Fruit fly (Drosophila melanogaster) whole organism, embryonic: ENCODE measurements around the gene Pfas.

Experiments
- Atf-2 ChIP-seq: fragments of 200-800 bp; sonication (Bioruptor generic); optimal IDR thresholded peaks from 2 replicates; lab custom pipeline; 2016; ENCODE audit warnings: missing biosample characterization, missing genetic modification characterization
- BEAF-32 ChIP-seq: fragments of 200-800 bp; sonication (Bioruptor generic); optimal IDR thresholded peaks from 3 replicates; lab custom pipeline; 2017; ENCODE audit warnings: missing biosample characterization, missing genetic modification characterization, mild to moderate bottlenecking, moderate library complexity, missing genetic modification reagents
- Bgb ChIP-seq: fragments of 200-800 bp; sonication (Bioruptor generic); IDR thresholded peaks from 2 replicates; pipeline ENCODE4 v1.3.6; 2022; ENCODE audit warnings: missing biosample characterization, missing genetic modification characterization; ENCODE audit not compliant: partially characterized antibody
- CG10366 ChIP-seq: fragments of 200-800 bp; sonication (Bioruptor generic); IDR thresholded peaks from 2 replicates; pipeline ENCODE4 v1.3.6; 2022; ENCODE audit warnings: missing biosample characterization, missing genetic modification characterization
- CG12391 ChIP-seq: fragments of 200-800 bp; sonication (Bioruptor generic); optimal IDR thresholded peaks from 3 replicates; lab custom pipeline; 2018; ENCODE audit warnings: missing biosample characterization, mild to moderate bottlenecking, missing genetic modification characterization, moderate library complexity
- CG12659 ChIP-seq: fragments of 200-800 bp; sonication (Bioruptor generic); optimal IDR thresholded peaks from 3 replicates; lab custom pipeline; 2017; ENCODE audit warnings: mild to moderate bottlenecking, missing biosample characterization, missing genetic modification reagents, missing genetic modification characterization
- CG12769 ChIP-seq: fragments of 200-800 bp; sonication (Bioruptor generic); optimal IDR thresholded peaks from 2 replicates; lab custom pipeline; 2019; ENCODE audit warnings: missing biosample characterization, mild to moderate bottlenecking, missing genetic modification characterization, moderate library complexity
- CG16813 ChIP-seq: fragments of 200-800 bp; sonication (Bioruptor generic); IDR thresholded peaks from 3 replicates; pipeline ENCODE4 v1.3.6; 2022; ENCODE audit warnings: missing biosample characterization, missing genetic modification characterization; ENCODE audit not compliant: partially characterized antibody
- CG17361 ChIP-seq: fragments of 200-800 bp; sonication (Bioruptor generic); IDR thresholded peaks from 3 replicates; pipeline ENCODE4 v1.3.6; 2022; ENCODE audit warnings: missing biosample characterization, missing genetic modification characterization
- CG17568 ChIP-seq: fragments of 200-800 bp; sonication (Bioruptor generic); optimal IDR thresholded peaks from 2 replicates; lab custom pipeline; 2018; ENCODE audit warnings: missing biosample characterization, mild to moderate bottlenecking, missing genetic modification characterization, moderate library complexity
- CG18619 ChIP-seq: fragments of 200-800 bp; sonication (Bioruptor generic); optimal IDR thresholded peaks from 3 replicates; lab custom pipeline; 2017; ENCODE audit warnings: missing biosample characterization, mild to moderate bottlenecking, missing genetic modification characterization
- CG2116 ChIP-seq: fragments of 200-800 bp; sonication (Bioruptor generic); optimal IDR thresholded peaks from 3 replicates; lab custom pipeline; 2018; ENCODE audit warnings: missing biosample characterization, mild to moderate bottlenecking, missing genetic modification characterization
- CG31224 ChIP-seq: fragments of 200-800 bp; sonication (Bioruptor generic); IDR thresholded peaks from 2 replicates; pipeline ENCODE4 v1.3.6; 2022; ENCODE audit warnings: missing biosample characterization, missing genetic modification characterization
- CG33557 ChIP-seq: fragments of 200-800 bp; sonication (Bioruptor generic); optimal IDR thresholded peaks from 2 replicates; lab custom pipeline; 2019; ENCODE audit warnings: missing biosample characterization, mild to moderate bottlenecking, missing genetic modification characterization, moderate library complexity
- CG6683 ChIP-seq: fragments of 200-800 bp; sonication (Bioruptor generic); optimal IDR thresholded peaks from 2 replicates; lab custom pipeline; 2017; ENCODE audit warnings: missing biosample characterization, mild to moderate bottlenecking, missing genetic modification characterization, missing genetic modification reagents
- CG6765 ChIP-seq: fragments of 200-800 bp; sonication (Bioruptor generic); optimal IDR thresholded peaks from 3 replicates; lab custom pipeline; 2017; ENCODE audit warnings: missing biosample characterization, mild to moderate bottlenecking, missing genetic modification characterization
- CG6813 ChIP-seq: fragments of 200-800 bp; sonication (Bioruptor generic); optimal IDR thresholded peaks from 2 replicates; lab custom pipeline; 2017; ENCODE audit warnings: missing biosample characterization, missing genetic modification characterization, mild to moderate bottlenecking, moderate library complexity, missing genetic modification reagents
- CG7786 ChIP-seq: fragments of 200-800 bp; sonication (Bioruptor generic); optimal IDR thresholded peaks from 2 replicates; lab custom pipeline; 2016; ENCODE audit warnings: missing biosample characterization, missing genetic modification characterization
- CG8089 ChIP-seq: fragments of 200-800 bp; sonication (Bioruptor generic); optimal IDR thresholded peaks from 3 replicates; lab custom pipeline; 2016; ENCODE audit warnings: missing biosample characterization, missing genetic modification characterization
- E2f1 ChIP-seq: fragments of 200-800 bp; sonication (Bioruptor generic); IDR thresholded peaks from 2 replicates; pipeline ENCODE4 v1.3.6; 2022; ENCODE audit warnings: missing biosample characterization, missing genetic modification characterization
- E2f2 ChIP-seq: fragments of 200-800 bp; sonication (Bioruptor generic); IDR thresholded peaks from 2 replicates; pipeline ENCODE4 v1.3.6; 2022; ENCODE audit warnings: missing biosample characterization, missing genetic modification characterization
- Fer3 ChIP-seq: fragments of 200-800 bp; sonication (Bioruptor generic); optimal IDR thresholded peaks from 2 replicates; lab custom pipeline; 2018; ENCODE audit warnings: missing biosample characterization, mild to moderate bottlenecking, missing genetic modification characterization, moderate library complexity
- HLH54F ChIP-seq: fragments of 200-800 bp; sonication (Bioruptor generic); optimal IDR thresholded peaks from 3 replicates; lab custom pipeline; 2016; ENCODE audit warnings: missing biosample characterization, missing genetic modification characterization
- HmgD ChIP-seq: fragments of 200-800 bp; sonication (Bioruptor generic); optimal IDR thresholded peaks from 3 replicates; lab custom pipeline; 2016; ENCODE audit warnings: missing biosample characterization, missing genetic modification characterization
- Hmr ChIP-seq: fragments of 200-800 bp; sonication (Bioruptor generic); optimal IDR thresholded peaks from 3 replicates; lab custom pipeline; 2017; ENCODE audit warnings: mild to moderate bottlenecking, missing biosample characterization, missing genetic modification reagents, missing genetic modification characterization
- Hr78 ChIP-seq, 2 experiments: fragments of 200-800 bp in 1 of 2; fragments of >200 bp in 1 of 2; sonication (Bioruptor generic) in 1 of 2; optimal IDR thresholded peaks; 2 replicates each; lab custom pipeline; 2017 to 2019; ENCODE audit warnings: missing biosample characterization in 2 of 2, missing genetic modification characterization in 2 of 2, mild to moderate bottlenecking in 1 of 2, moderate library complexity in 1 of 2
- Lim3 ChIP-seq: fragments of 200-800 bp; sonication (Bioruptor generic); IDR thresholded peaks from 2 replicates; pipeline ENCODE4 v1.3.6; 2022; ENCODE audit warnings: missing biosample characterization, missing genetic modification characterization
- Meics ChIP-seq: fragments of 200-800 bp; sonication (Bioruptor generic); optimal IDR thresholded peaks from 2 replicates; lab custom pipeline; 2017; ENCODE audit warnings: missing biosample characterization, mild to moderate bottlenecking, missing genetic modification characterization
- NC2β ChIP-seq: fragments of 200-800 bp; sonication (Bioruptor generic); optimal IDR thresholded peaks from 2 replicates; lab custom pipeline; 2016; ENCODE audit warnings: missing biosample characterization, missing genetic modification characterization
- NFAT ChIP-seq: fragments of 200-800 bp; sonication (Bioruptor generic); IDR thresholded peaks from 2 replicates; pipeline ENCODE4 v1.3.6; 2022; ENCODE audit warnings: missing biosample characterization, missing genetic modification characterization
- Sox102F ChIP-seq: fragments of 200-800 bp; sonication (Bioruptor generic); optimal IDR thresholded peaks from 2 replicates; lab custom pipeline; 2018; ENCODE audit warnings: missing biosample characterization, mild to moderate bottlenecking, missing genetic modification characterization, moderate library complexity
- Sry-δ ChIP-seq: fragments of 200-800 bp; sonication (Bioruptor generic); optimal IDR thresholded peaks from 2 replicates; lab custom pipeline; 2016; ENCODE audit warnings: missing biosample characterization, missing genetic modification characterization
- btn ChIP-seq: fragments of 200-800 bp; sonication (Bioruptor generic); optimal IDR thresholded peaks from 2 replicates; lab custom pipeline; 2016; ENCODE audit warnings: missing biosample characterization, missing genetic modification characterization
- ci ChIP-seq: fragments of 200-800 bp; sonication (Bioruptor generic); IDR thresholded peaks from 3 replicates; pipeline ENCODE4 v1.3.6; 2022; ENCODE audit warnings: missing biosample characterization, missing genetic modification characterization
- danr ChIP-seq: fragments of 200-800 bp; sonication (Bioruptor generic); IDR thresholded peaks from 2 replicates; pipeline ENCODE4 v1.3.6; 2022; ENCODE audit warnings: missing biosample characterization, missing genetic modification characterization
- ems ChIP-seq: fragments of 200-800 bp; sonication (Bioruptor generic); optimal IDR thresholded peaks from 3 replicates; lab custom pipeline; 2016; ENCODE audit warnings: missing biosample characterization, missing genetic modification characterization
- fd102C ChIP-seq: fragments of 200-800 bp; sonication (Bioruptor generic); optimal IDR thresholded peaks from 2 replicates; lab custom pipeline; 2018; ENCODE audit warnings: missing biosample characterization, mild to moderate bottlenecking, missing genetic modification characterization, moderate library complexity
- hkb ChIP-seq, 2 experiments: fragments of 200-800 bp in 1 of 2; fragments of >200 bp in 1 of 2; sonication (Bioruptor generic) in 1 of 2; IDR thresholded peaks in 1 of 2; optimal IDR thresholded peaks in 1 of 2; 2 replicates each; pipeline versions ENCODE4 v1.3.6 to Lab custom; 2017 to 2022; ENCODE audit warnings: missing biosample characterization in 1 of 2, missing genetic modification characterization in 1 of 2
- jumu ChIP-seq: fragments of 200-800 bp; sonication (Bioruptor generic); optimal IDR thresholded peaks from 3 replicates; lab custom pipeline; 2016; ENCODE audit warnings: missing biosample characterization, missing genetic modification characterization
- ken ChIP-seq: fragments of 200-800 bp; sonication (Bioruptor generic); IDR thresholded peaks from 3 replicates; pipeline ENCODE4 v1.3.6; 2022; ENCODE audit warnings: missing biosample characterization, missing genetic modification characterization
- kni ChIP-seq: fragments of 200-800 bp; sonication (Bioruptor generic); optimal IDR thresholded peaks from 3 replicates; lab custom pipeline; 2017; ENCODE audit warnings: mild to moderate bottlenecking, missing biosample characterization, missing genetic modification reagents, missing genetic modification characterization
- nom ChIP-seq: fragments of 200-800 bp; sonication (Bioruptor generic); optimal IDR thresholded peaks from 2 replicates; lab custom pipeline; 2017; ENCODE audit warnings: missing biosample characterization, missing genetic modification characterization, mild to moderate bottlenecking, moderate library complexity, missing genetic modification reagents
- pan ChIP-seq, 4 experiments: fragments of >200 bp in 3 of 4; fragments of 200-800 bp in 1 of 4; sonication (Bioruptor generic) in 1 of 4; optimal IDR thresholded peaks in 3 of 4; IDR thresholded peaks in 1 of 4; 2 replicates each; pipeline versions ENCODE4 v1.3.6 to Lab custom; 2017 to 2022; ENCODE audit warnings: missing biosample characterization in 2 of 4, missing genetic modification characterization in 2 of 4, mixed read lengths in 1 of 4
- pfk ChIP-seq: fragments of 200-800 bp; sonication (Bioruptor generic); optimal IDR thresholded peaks from 2 replicates; lab custom pipeline; 2018; ENCODE audit warnings: missing biosample characterization, mild to moderate bottlenecking, missing genetic modification characterization, moderate library complexity
- ro ChIP-seq: fragments of 200-800 bp; sonication (Bioruptor generic); IDR thresholded peaks from 2 replicates; pipeline ENCODE4 v1.3.6; 2022; ENCODE audit warnings: missing biosample characterization, missing genetic modification characterization
- ttk ChIP-seq: fragments of 200-800 bp; sonication (Bioruptor generic); IDR thresholded peaks from 2 replicates; pipeline ENCODE4 v2.1.2; 2022; ENCODE audit warnings: missing biosample characterization, missing genetic modification characterization
- vnd ChIP-seq: fragments of 200-800 bp; sonication (Bioruptor generic); IDR thresholded peaks from 3 replicates; pipeline ENCODE4 v1.3.6; 2022; ENCODE audit warnings: missing biosample characterization, missing genetic modification characterization; ENCODE audit not compliant: partially characterized antibody
- zfh1 ChIP-seq: fragments of 200-800 bp; sonication (Bioruptor generic); IDR thresholded peaks from 3 replicates; pipeline ENCODE4 v1.3.6; 2022; ENCODE audit warnings: missing biosample characterization, missing genetic modification characterization

Gene Pfas

DNA sequence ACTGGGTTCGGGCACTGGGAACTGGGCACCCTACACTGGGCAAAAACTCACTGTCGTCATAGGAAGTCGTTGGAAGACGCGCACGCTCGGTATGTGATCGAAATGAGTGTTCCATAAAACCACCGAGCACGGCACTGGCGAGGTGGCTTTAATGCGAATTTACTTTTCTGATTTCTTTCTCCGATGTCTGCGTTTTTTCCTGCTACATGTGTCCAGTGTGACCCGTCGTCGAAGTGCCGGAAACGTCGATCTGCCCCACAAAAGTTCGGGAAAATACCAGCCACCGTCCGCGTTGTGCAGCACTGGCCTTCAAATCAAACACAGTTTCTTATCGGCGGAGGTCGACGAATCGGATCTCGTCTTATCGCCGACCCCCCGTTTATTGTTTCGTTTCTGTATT lies 46.6 kb downstream of the Pfas start, which contains the start of gene Kdm5 (continued):
- TF ChIP-seq nom (GFP tag; lab: Kevin White, UChicago) (peak; percentile 11), fd102C (GFP tag; lab: Kevin White, UChicago) (no peak), pan (optimal IDR thresholded peaks at IDR 0.05; lab: Kevin White, UChicago) (no peak), pan (GFP tag; optimal IDR thresholded peaks at IDR 0.05 in 1 of 2, IDR thresholded peaks at IDR 0.05 in 1 of 2) (peak in 1 of 2 experiments; percentile 49), CG6683 (no peak), CG17568 (GFP tag; lab: Kevin White, UChicago) (no peak), ttk (GFP tag; lab: Robert Waterston, UW) (no peak), hkb (optimal IDR thresholded peaks at IDR 0.05; lab: Kevin White, UChicago) (no peak), hkb (GFP tag; IDR thresholded peaks at IDR 0.05; lab: Robert Waterston, UW) (peak; percentile 41; the same call in 1 of the 2 replicates), CG6765 (GFP tag; lab: Kevin White, UChicago) (peak; percentile 55), Sox102F (no peak), CG12769 (no peak), Lim3 (GFP tag; lab: Robert Waterston, UW) (no peak), CG10366 (GFP tag; lab: Robert Waterston, UW) (peak; percentile 24; the same call in 1 of the 2 replicates), CG33557 (GFP tag; lab: Kevin White, UChicago) (no peak), Hmr (GFP tag; lab: Kevin White, UChicago) (peak; percentile 54), Hr78 (GFP tag; optimal IDR thresholded peaks at IDR 0.05; lab: Kevin White, UChicago) (peak in 1 of 2 experiments; percentile 80), Bgb (GFP tag; lab: Robert Waterston, UW) (peak; percentile 32; the same call in 1 of the 2 replicates), E2f1 (GFP tag; lab: Robert Waterston, UW) (0 out of 2 replicates have a peak, but pooled peaks have one; percentile 26), CG31224 (GFP tag; lab: Robert Waterston, UW) (peak; percentile 14; the same call in 1 of the 2 replicates), HmgD (GFP tag; lab: Kevin White, UChicago) (peak; percentile 62), Meics (GFP tag; lab: Kevin White, UChicago) (peak; percentile 39), ro (GFP tag; lab: Robert Waterston, UW) (no peak), CG6813 (GFP tag; lab: Kevin White, UChicago) (peak; percentile 39), BEAF-32 (GFP tag; lab: Kevin White, UChicago) (peak; percentile 43), NC2β (GFP tag; lab: Kevin White, UChicago) (peak; percentile 54), CG12659 (GFP tag; lab: Kevin White, UChicago) (peak; percentile 76), jumu (GFP tag; lab: Kevin White, UChicago) (peak; percentile 37), E2f2 (GFP tag; lab: Robert Waterston, UW) (peak; percentile 67), vnd (GFP tag; lab: Robert Waterston, UW) (no peak), Atf-2 (GFP tag; lab: Kevin White, UChicago) (no peak), danr (GFP tag; lab: Robert Waterston, UW) (peak; percentile 29; the same call in 1 of the 2 replicates), ci (GFP tag; lab: Robert Waterston, UW) (peak; percentile 87), pfk (no peak), ken (GFP tag; lab: Robert Waterston, UW) (peak; percentile 62; the same call in 1 of the 3 replicates), CG18619 (GFP tag; lab: Kevin White, UChicago) (peak; percentile 8), HLH54F (GFP tag; lab: Kevin White, UChicago) (peak; percentile 17), CG12391 (tag; lab: Kevin White, UChicago) (peak; percentile 9), NFAT (GFP tag; lab: Robert Waterston, UW) (peak; percentile 56), CG17361 (GFP tag; lab: Robert Waterston, UW) (no peak), Sry-δ (GFP tag; lab: Kevin White, UChicago) (peak; percentile 37), zfh1 (GFP tag; lab: Robert Waterston, UW) (peak; percentile 73), CG7786 (GFP tag; lab: Kevin White, UChicago) (peak; percentile 35), ems (GFP tag; lab: Kevin White, UChicago) (no peak), CG16813 (GFP tag; lab: Robert Waterston, UW) (0 out of 3 replicates have a peak, but pooled peaks have one; percentile 36), btn (no peak), CG2116 (peak; percentile 26), kni (GFP tag; lab: Kevin White, UChicago) (no peak), CG8089 (GFP tag; lab: Kevin White, UChicago) (peak; percentile 2), Fer3 (peak; percentile 11)
